Fruit fly (Drosophila melanogaster) whole organism, embryonic: ENCODE data around the gene a10.
A peak's percentile ranks its signal among the peaks of the same experiment; 100 is the strongest.

Experiments
- Asciz ChIP-seq: fragments of 200-800 bp; sonication (Bioruptor generic); optimal IDR thresholded peaks from 2 replicates; lab custom pipeline; 2017; ENCODE audit warnings: missing biosample characterization, mild to moderate bottlenecking, missing genetic modification characterization, missing genetic modification reagents
- Atf6 ChIP-seq: fragments of 200-800 bp; sonication (Bioruptor generic); IDR thresholded peaks from 2 replicates; pipeline ENCODE4 v1.3.6; 2022; ENCODE audit warnings: missing biosample characterization, missing genetic modification characterization
- CG10959 ChIP-seq: fragments of 200-800 bp; sonication (Bioruptor generic); IDR thresholded peaks from 2 replicates; pipeline ENCODE4 v1.3.6; 2022; ENCODE audit warnings: missing biosample characterization, missing genetic modification characterization
- CG1233 ChIP-seq: fragments of 200-800 bp; sonication (Bioruptor generic); optimal IDR thresholded peaks from 4 replicates; lab custom pipeline; 2018; ENCODE audit warnings: missing biosample characterization, mild to moderate bottlenecking, missing genetic modification characterization
- CG12391 ChIP-seq: fragments of 200-800 bp; sonication (Bioruptor generic); optimal IDR thresholded peaks from 3 replicates; lab custom pipeline; 2018; ENCODE audit warnings: missing biosample characterization, mild to moderate bottlenecking, missing genetic modification characterization, moderate library complexity
- CG12659 ChIP-seq: fragments of 200-800 bp; sonication (Bioruptor generic); optimal IDR thresholded peaks from 3 replicates; lab custom pipeline; 2017; ENCODE audit warnings: mild to moderate bottlenecking, missing biosample characterization, missing genetic modification reagents, missing genetic modification characterization
- CG13287 ChIP-seq: fragments of 200-800 bp; sonication (Bioruptor generic); IDR thresholded peaks from 2 replicates; pipeline ENCODE4 v1.3.6; 2022; ENCODE audit warnings: missing biosample characterization, missing genetic modification characterization; ENCODE audit not compliant: partially characterized antibody
- CG13296 ChIP-seq: fragments of 200-800 bp; sonication (Bioruptor generic); optimal IDR thresholded peaks from 3 replicates; lab custom pipeline; 2018; ENCODE audit warnings: missing biosample characterization, mild to moderate bottlenecking, missing genetic modification characterization
- CG13775 ChIP-seq: fragments of 200-800 bp; sonication (Bioruptor generic); optimal IDR thresholded peaks from 3 replicates; lab custom pipeline; 2017; ENCODE audit warnings: missing biosample characterization, mild to moderate bottlenecking, missing genetic modification characterization
- CG17359 ChIP-seq: fragments of 200-800 bp; sonication (Bioruptor generic); optimal IDR thresholded peaks from 3 replicates; lab custom pipeline; 2018; ENCODE audit warnings: missing biosample characterization, mild to moderate bottlenecking, missing genetic modification characterization, moderate library complexity
- CG2712 ChIP-seq: fragments of 200-800 bp; optimal IDR thresholded peaks from 3 replicates; lab custom pipeline; 2019; ENCODE audit warnings: missing biosample characterization, mild to moderate bottlenecking, missing genetic modification characterization, moderate library complexity
- CG33213 ChIP-seq: fragments of 200-800 bp; sonication (Bioruptor generic); optimal IDR thresholded peaks from 3 replicates; lab custom pipeline; 2016; ENCODE audit warnings: missing biosample characterization, missing genetic modification characterization
- CG3838 ChIP-seq: fragments of 200-800 bp; sonication (Bioruptor generic); optimal IDR thresholded peaks from 3 replicates; lab custom pipeline; 2016; ENCODE audit warnings: missing biosample characterization, missing genetic modification characterization
- CG3847 ChIP-seq: fragments of 200-800 bp; sonication (Bioruptor generic); IDR thresholded peaks from 2 replicates; pipeline ENCODE4 v1.3.6; 2022; ENCODE audit warnings: missing biosample characterization, missing genetic modification characterization
- CG4820 ChIP-seq: fragments of 200-800 bp; sonication (Bioruptor generic); optimal IDR thresholded peaks from 3 replicates; lab custom pipeline; 2016; ENCODE audit warnings: missing biosample characterization, missing genetic modification characterization
- CG6175 ChIP-seq: fragments of 200-800 bp; sonication (Bioruptor generic); IDR thresholded peaks from 3 replicates; pipeline ENCODE4 v1.3.6; 2022; ENCODE audit warnings: missing biosample characterization, missing genetic modification characterization
- CG6272 ChIP-seq: fragments of 200-800 bp; sonication (Bioruptor generic); IDR thresholded peaks from 2 replicates; pipeline ENCODE4 v1.3.6; 2022; ENCODE audit warnings: missing biosample characterization, missing genetic modification characterization
- CG6654 ChIP-seq: fragments of 200-800 bp; sonication (Bioruptor generic); optimal IDR thresholded peaks from 2 replicates; lab custom pipeline; 2017; ENCODE audit warnings: missing biosample characterization, mild to moderate bottlenecking, missing genetic modification characterization
- CG6765 ChIP-seq: fragments of 200-800 bp; sonication (Bioruptor generic); optimal IDR thresholded peaks from 3 replicates; lab custom pipeline; 2017; ENCODE audit warnings: missing biosample characterization, mild to moderate bottlenecking, missing genetic modification characterization
- CG6813 ChIP-seq: fragments of 200-800 bp; sonication (Bioruptor generic); optimal IDR thresholded peaks from 2 replicates; lab custom pipeline; 2017; ENCODE audit warnings: missing biosample characterization, missing genetic modification characterization, mild to moderate bottlenecking, moderate library complexity, missing genetic modification reagents
- D19B ChIP-seq: fragments of 200-800 bp; sonication (Bioruptor generic); optimal IDR thresholded peaks from 2 replicates; lab custom pipeline; 2017; ENCODE audit warnings: missing biosample characterization, mild to moderate bottlenecking, missing genetic modification characterization
- E2f2 ChIP-seq: fragments of 200-800 bp; sonication (Bioruptor generic); IDR thresholded peaks from 2 replicates; pipeline ENCODE4 v1.3.6; 2022; ENCODE audit warnings: missing biosample characterization, missing genetic modification characterization
- ERR ChIP-seq: fragments of 200-800 bp; sonication (Bioruptor generic); optimal IDR thresholded peaks from 2 replicates; lab custom pipeline; 2016; ENCODE audit warnings: missing biosample characterization, missing genetic modification characterization
- Elba2 ChIP-seq: fragments of 200-800 bp; sonication (Bioruptor generic); optimal IDR thresholded peaks from 3 replicates; lab custom pipeline; 2016; ENCODE audit warnings: missing biosample characterization, missing genetic modification characterization
- Hr39 ChIP-seq: fragments of >200 bp; optimal IDR thresholded peaks from 2 replicates; lab custom pipeline; 2017
- Mes4 ChIP-seq: fragments of 200-800 bp; sonication (Bioruptor generic); optimal IDR thresholded peaks from 2 replicates; lab custom pipeline; 2016; ENCODE audit warnings: missing biosample characterization, missing genetic modification characterization
- NC2α ChIP-seq: fragments of 200-800 bp; sonication (Bioruptor generic); optimal IDR thresholded peaks from 2 replicates; lab custom pipeline; 2016; ENCODE audit warnings: missing biosample characterization, missing genetic modification characterization
- NfI ChIP-seq: fragments of 200-800 bp; sonication (Bioruptor generic); optimal IDR thresholded peaks from 3 replicates; lab custom pipeline; 2018; ENCODE audit warnings: missing biosample characterization, mild to moderate bottlenecking, missing genetic modification characterization, moderate library complexity
- Taf1 ChIP-seq: fragments of 200-800 bp; sonication (Bioruptor generic); IDR thresholded peaks from 2 replicates; pipeline ENCODE4 v1.3.6; 2022; ENCODE audit warnings: missing biosample characterization, missing genetic modification characterization
- Usf ChIP-seq: fragments of 200-800 bp; sonication (Bioruptor generic); optimal IDR thresholded peaks from 2 replicates; lab custom pipeline; 2017; ENCODE audit warnings: missing genotype, missing biosample characterization, missing genetic modification characterization
- YL-1 ChIP-seq: fragments of 200-800 bp; sonication (Bioruptor generic); optimal IDR thresholded peaks from 3 replicates; lab custom pipeline; 2017; ENCODE audit warnings: missing biosample characterization, mild to moderate bottlenecking, missing genetic modification characterization
- ash1 ChIP-seq: fragments of 200-800 bp; sonication (Bioruptor generic); optimal IDR thresholded peaks from 2 replicates; lab custom pipeline; 2018; ENCODE audit warnings: missing biosample characterization, mild to moderate bottlenecking, missing genetic modification characterization
- crc ChIP-seq: fragments of 200-800 bp; sonication (Bioruptor generic); optimal IDR thresholded peaks from 2 replicates; lab custom pipeline; 2016; ENCODE audit warnings: missing biosample characterization, missing genetic modification characterization
- croc ChIP-seq: fragments of 200-800 bp; sonication (Bioruptor generic); conservative IDR thresholded peaks from 3 replicates; pipeline ENCODE4 v1.3.6; 2022; ENCODE audit warnings: missing biosample characterization, missing genetic modification characterization
- dimm ChIP-seq: fragments of 200-800 bp; sonication (Bioruptor generic); IDR thresholded peaks from 2 replicates; pipeline ENCODE4 v1.3.6; 2022; ENCODE audit warnings: missing biosample characterization, missing genetic modification characterization
- eyg ChIP-seq: fragments of 200-800 bp; sonication (Bioruptor generic); optimal IDR thresholded peaks from 3 replicates; lab custom pipeline; 2016; ENCODE audit warnings: missing biosample characterization, missing genetic modification characterization
- grau ChIP-seq: fragments of 200-800 bp; optimal IDR thresholded peaks from 3 replicates; lab custom pipeline; 2019; ENCODE audit warnings: missing biosample characterization, mild to moderate bottlenecking, missing genetic modification characterization, moderate library complexity
- grn ChIP-seq: fragments of 200-800 bp; sonication (Bioruptor generic); optimal IDR thresholded peaks from 3 replicates; lab custom pipeline; 2017; ENCODE audit warnings: missing biosample characterization, missing genetic modification characterization
- hb ChIP-seq: fragments of 200-800 bp; sonication (Bioruptor generic); IDR thresholded peaks from 3 replicates; pipeline ENCODE4 v1.3.6; 2022; ENCODE audit warnings: missing biosample characterization, missing genetic modification characterization; ENCODE audit not compliant: partially characterized antibody
- insv ChIP-seq, 2 experiments: fragments of 200-800 bp; sonication (Bioruptor generic); optimal IDR thresholded peaks; 3 replicates each; lab custom pipeline; 2016 to 2018; ENCODE audit warnings: missing biosample characterization in 2 of 2, missing genetic modification characterization in 2 of 2
- jigr1 ChIP-seq: fragments of 200-800 bp; sonication (Bioruptor generic); IDR thresholded peaks from 3 replicates; pipeline ENCODE4 v1.3.6; 2022; ENCODE audit warnings: missing biosample characterization, missing genetic modification characterization
- klu ChIP-seq: fragments of 200-800 bp; sonication (Bioruptor generic); IDR thresholded peaks from 2 replicates; pipeline ENCODE4 v1.3.6; 2022; ENCODE audit warnings: missing biosample characterization, missing genetic modification characterization
- mirr ChIP-seq: fragments of 200-800 bp; sonication (Bioruptor generic); optimal IDR thresholded peaks from 3 replicates; lab custom pipeline; 2018; ENCODE audit warnings: missing biosample characterization, mild to moderate bottlenecking, missing genetic modification characterization
- p53 ChIP-seq: fragments of 200-800 bp; sonication (Bioruptor generic); optimal IDR thresholded peaks from 2 replicates; lab custom pipeline; 2016; ENCODE audit warnings: missing biosample characterization, missing genetic modification characterization
- pho ChIP-seq: fragments of 200-800 bp; sonication (Bioruptor generic); optimal IDR thresholded peaks from 2 replicates; lab custom pipeline; 2016; ENCODE audit warnings: missing biosample characterization, missing genetic modification characterization
- pnt ChIP-seq: fragments of 200-800 bp; sonication (Bioruptor generic); optimal IDR thresholded peaks from 3 replicates; lab custom pipeline; 2016; ENCODE audit warnings: missing biosample characterization, missing genetic modification characterization
- pzg ChIP-seq: fragments of 200-800 bp; sonication (Bioruptor generic); optimal IDR thresholded peaks from 3 replicates; lab custom pipeline; 2018; ENCODE audit warnings: missing biosample characterization, mild to moderate bottlenecking, missing genetic modification characterization, moderate library complexity
- sens ChIP-seq: fragments of 200-800 bp; sonication (Bioruptor generic); peaks from one replicate; lab custom pipeline; 2016; ENCODE audit warnings: missing biosample characterization, missing genetic modification characterization
- sens-2 ChIP-seq: fragments of 200-800 bp; sonication (Bioruptor generic); IDR thresholded peaks from 2 replicates; pipeline ENCODE4 v1.3.6; 2022; ENCODE audit warnings: missing biosample characterization, missing genetic modification characterization
- slp2 ChIP-seq: fragments of 200-800 bp; sonication (Bioruptor generic); optimal IDR thresholded peaks from 2 replicates; lab custom pipeline; 2016; ENCODE audit warnings: missing biosample characterization, missing genetic modification characterization
- sr ChIP-seq: fragments of 200-800 bp; sonication (Bioruptor generic); IDR thresholded peaks from 3 replicates; pipeline ENCODE4 v1.3.6; 2022; ENCODE audit warnings: missing biosample characterization, missing genetic modification characterization
- trem ChIP-seq: fragments of 200-800 bp; optimal IDR thresholded peaks from 3 replicates; lab custom pipeline; 2019; ENCODE audit warnings: missing biosample characterization, mild to moderate bottlenecking, missing genetic modification characterization, moderate library complexity
- zen ChIP-seq: fragments of 200-800 bp; sonication (Bioruptor generic); optimal IDR thresholded peaks from 3 replicates; lab custom pipeline; 2018; ENCODE audit warnings: missing biosample characterization, mild to moderate bottlenecking, missing genetic modification characterization, moderate library complexity

Gene a10

DNA sequence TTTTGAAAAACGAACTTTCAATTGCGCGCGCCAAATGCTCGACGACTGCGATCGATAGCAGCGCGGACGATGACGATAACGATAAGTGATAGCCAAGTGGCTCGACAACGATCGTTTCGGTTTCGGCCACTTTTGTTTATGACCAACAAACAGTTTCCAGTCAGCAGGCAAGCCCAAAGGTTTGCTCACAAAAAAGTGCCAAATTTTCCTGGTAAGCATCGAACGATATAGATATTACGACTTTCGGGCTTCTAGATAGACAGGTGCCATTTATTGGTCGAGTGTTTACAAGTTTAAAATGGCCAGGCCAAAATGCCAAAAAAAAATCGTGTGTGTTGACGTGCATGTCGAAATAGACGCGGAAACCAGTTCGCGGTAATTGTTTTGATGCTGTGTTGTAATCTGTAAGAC, 31.9 kb upstream of the a10 start, which contains the start of gene CG7724 (continued):
- TF ChIP-seq CG3847 (GFP tag; lab: Robert Waterston, UW) (no peak), CG1233 (no peak), Atf6 (GFP tag; lab: Robert Waterston, UW) (peak; percentile 38; the same call in 1 of the 2 replicates), NC2α (GFP tag; lab: Kevin White, UChicago) (no peak), sr (no peak), Usf (GFP tag; lab: Kevin White, UChicago) (no peak), CG12659 (GFP tag; lab: Kevin White, UChicago) (peak; percentile 33), hb (GFP tag; lab: Robert Waterston, UW) (peak; percentile 81), CG6654 (GFP tag; lab: Kevin White, UChicago) (no peak), ash1 (no peak), mirr (peak; percentile 15), p53 (GFP tag; lab: Kevin White, UChicago) (no peak), CG17359 (tag; lab: Kevin White, UChicago) (no peak), CG10959 (no peak), trem (tag; lab: Kevin White, UChicago) (peak; percentile 18), pnt (GFP tag; lab: Kevin White, UChicago) (no peak), Taf1 (GFP tag; lab: Robert Waterston, UW) (no peak), Hr39 (lab: Kevin White, UChicago) (no peak), CG13296 (GFP tag; lab: Kevin White, UChicago) (no peak), eyg (GFP tag; lab: Kevin White, UChicago) (no peak), CG6175 (GFP tag; lab: Robert Waterston, UW) (no peak), CG6813 (GFP tag; lab: Kevin White, UChicago) (no peak), CG6765 (GFP tag; lab: Kevin White, UChicago) (no peak), ERR (GFP tag; lab: Kevin White, UChicago) (no peak), Elba2 (GFP tag; lab: Kevin White, UChicago) (no peak), dimm (GFP tag; lab: Robert Waterston, UW) (no peak), grau (tag; lab: Kevin White, UChicago) (peak; percentile 4), pho (GFP tag; lab: Kevin White, UChicago) (no peak), CG2712 (tag; lab: Kevin White, UChicago) (peak; percentile 15), insv (GFP tag; optimal IDR thresholded peaks at IDR 0.05; lab: Kevin White, UChicago) (no peak), Asciz (GFP tag; lab: Kevin White, UChicago) (no peak), jigr1 (GFP tag; lab: Robert Waterston, UW) (no peak), CG3838 (GFP tag; lab: Kevin White, UChicago) (no peak), CG12391 (tag; lab: Kevin White, UChicago) (no peak), D19B (GFP tag; lab: Kevin White, UChicago) (no peak), CG6272 (GFP tag; lab: Robert Waterston, UW) (no peak), slp2 (no peak), Mes4 (GFP tag; lab: Kevin White, UChicago) (no peak), YL-1 (GFP tag; lab: Kevin White, UChicago) (no peak), NfI (GFP tag; lab: Kevin White, UChicago) (no peak), sens (peak; percentile 51), crc (no peak), klu (GFP tag; lab: Robert Waterston, UW) (no peak), CG13287 (GFP tag; lab: Robert Waterston, UW) (peak; percentile 86), sens-2 (GFP tag; lab: Robert Waterston, UW) (no peak), CG13775 (GFP tag; lab: Kevin White, UChicago) (no peak), croc (GFP tag; lab: Robert Waterston, UW) (no peak), CG33213 (GFP tag; lab: Kevin White, UChicago) (no peak), E2f2 (GFP tag; lab: Robert Waterston, UW) (peak; percentile 93), grn (no peak), CG4820 (GFP tag; lab: Kevin White, UChicago) (no peak), pzg (GFP tag; lab: Kevin White, UChicago) (peak; percentile 31), zen (tag; lab: Kevin White, UChicago) (no peak)
